Worm (Caenorhabditis elegans): ENCODE results near the gene F38B7.11.
A peak's percentile ranks its signal among the peaks of the same experiment; 100 is the strongest.

F38B7.11 gene

ce11 chrV:11572803-11573490, 26.1 kb downstream of the F38B7.11 start, which contains the start of the genes H12C20.7 and nhr-68 (continued):
- TF ChIP-seq hmg-20 (GFP tag; IDR thresholded peaks at IDR 0.05) (no peak), F37B4.10 (GFP tag; IDR thresholded peaks at IDR 0.05) (no peak), ekl-4 (GFP tag; IDR thresholded peaks at IDR 0.05) (0 out of 2 replicates have a peak, but pooled peaks have one; percentile 37), him-1 (tag; optimal IDR thresholded peaks at IDR 0.05) (no peak), bed-1 (GFP tag; IDR thresholded peaks at IDR 0.05) (no peak), akir-1 (GFP tag; optimal IDR thresholded peaks at IDR 0.05) (peak; percentile 42), ceh-100 (GFP tag; IDR thresholded peaks at IDR 0.05) (no peak), F57A8.1 (GFP tag; optimal IDR thresholded peaks at IDR 0.05) (no peak), C17E4.6 (GFP tag; IDR thresholded peaks at IDR 0.05) (no peak), F49E8.2 (tag; optimal IDR thresholded peaks at IDR 0.05; ENCODE audit: insufficient read depth) (no peak), lir-1 (GFP tag; conservative IDR thresholded peaks at IDR 0.05) (no peak), pha-4 (tag; optimal IDR thresholded peaks at IDR 0.05) (peak; percentile 43), ZK185.1 (tag; optimal IDR thresholded peaks at IDR 0.05; ENCODE audit: poor library complexity, severe bottlenecking) (peak; percentile 84), egl-18 (GFP tag; IDR thresholded peaks at IDR 0.05) (no peak)

- TF ChIP-seq D2030.7 (GFP tag; IDR thresholded peaks at IDR 0.05) (no peak), nhr-80 (tag; optimal IDR thresholded peaks at IDR 0.05) (peak; percentile 19)
Measured at ce11 chrV:11574563-11574962, 27.7 kb downstream of the F38B7.11 start.

- TF ChIP-seq Y53F4B.3 (GFP tag; IDR thresholded peaks at IDR 0.05) (no peak), Y79H2A.3 (GFP tag; conservative IDR thresholded peaks at IDR 0.05) (no peak)
Measured at ce11 chrV:11580826-11581225, 33.9 kb downstream of the F38B7.11 start, which contains the start of gene srx-90. Gene srx-90, plus strand, starts transcription at chrV:11581126.

ce11 chrV:11583212-11583611, 36.3 kb downstream of the F38B7.11 start, which contains the start of gene srx-88:
Gene srx-88, plus strand, starts transcription at chrV:11583512.
- no peak for TF ChIP-seq aptf-3 (GFP tag; IDR thresholded peaks at IDR 0.05)
- no peak for TF ChIP-seq D2030.7 (GFP tag; IDR thresholded peaks at IDR 0.05)
- TF ChIP-seq F39B2.1 (GFP tag; IDR thresholded peaks at IDR 0.05) = no peak
- TF ChIP-seq gei-17 (GFP tag; optimal IDR thresholded peaks at IDR 0.05) = no peak
- TF ChIP-seq madf-6 (GFP tag; IDR thresholded peaks at IDR 0.05) = no peak
- TF ChIP-seq mes-4 (tag; optimal IDR thresholded peaks at IDR 0.05) = no peak
- TF ChIP-seq cebp-1 (GFP tag; IDR thresholded peaks at IDR 0.05) = no peak
- no peak for TF ChIP-seq cebp-1 (tag; optimal IDR thresholded peaks at IDR 0.05)
- TF ChIP-seq aptf-2 (GFP tag; conservative IDR thresholded peaks at IDR 0.05) = no peak
- TF ChIP-seq tlf-1 (GFP tag; optimal IDR thresholded peaks at IDR 0.05) = no peak
- TF ChIP-seq unc-130 (GFP tag; optimal IDR thresholded peaks at IDR 0.05) = no peak
- no peak for TF ChIP-seq F37B4.10 (GFP tag; IDR thresholded peaks at IDR 0.05)
- TF ChIP-seq ccch-3 (GFP tag; optimal IDR thresholded peaks at IDR 0.05) = no peak
- TF ChIP-seq dox-1 (GFP tag; IDR thresholded peaks at IDR 0.05) = no peak
- TF ChIP-seq B0035.1 (tag; optimal IDR thresholded peaks at IDR 0.05) = no peak
- TF ChIP-seq lin-35 (GFP tag; optimal IDR thresholded peaks at IDR 0.05) = no peak

- no peak for TF ChIP-seq die-1 (tag; optimal IDR thresholded peaks at IDR 0.05)
- TF ChIP-seq sdz-38 (tag; optimal IDR thresholded peaks at IDR 0.05) = no peak
- no peak for TF ChIP-seq ztf-28 (GFP tag; IDR thresholded peaks at IDR 0.05)
- TF ChIP-seq tbx-9 (tag; optimal IDR thresholded peaks at IDR 0.05; ENCODE audit: borderline replicate concordance) = no peak
- no peak for TF ChIP-seq F33H1.4 (GFP tag; IDR thresholded peaks at IDR 0.05)
- TF ChIP-seq hsf-1 (GFP tag; IDR thresholded peaks at IDR 0.05) = no peak
- TF ChIP-seq T26A5.8 (tag; optimal IDR thresholded peaks at IDR 0.05) = no peak
- TF ChIP-seq rec-8 (tag; optimal IDR thresholded peaks at IDR 0.05) = peak in 1 of 2 experiments; percentile 22
- TF ChIP-seq atf-7 (tag; optimal IDR thresholded peaks at IDR 0.05) = no peak
- no peak for TF ChIP-seq let-607 (tag; optimal IDR thresholded peaks at IDR 0.05)
- no peak for TF ChIP-seq nhr-90 (tag; optimal IDR thresholded peaks at IDR 0.05)
Measured at ce11 chrV:11585122-11585521, 38.2 kb downstream of the F38B7.11 start.

All from whole organism, young adult.